Fruit fly (Drosophila melanogaster) whole organism, embryonic: Measurements from ENCODE around the gene kek6.

Experiments used
- ATbp ChIP-seq: fragments of 200-800 bp; sonication (Bioruptor generic); optimal IDR thresholded peaks from 2 replicates; lab custom pipeline; 2017; ENCODE audit warnings: missing biosample characterization, mild to moderate bottlenecking, missing genetic modification characterization, missing genetic modification reagents
- Ada2b ChIP-seq: fragments of 200-800 bp; sonication (Bioruptor generic); IDR thresholded peaks from 2 replicates; pipeline ENCODE4 v1.3.6; 2022; ENCODE audit warnings: missing biosample characterization, missing genetic modification characterization
- Aef1 ChIP-seq: fragments of 200-800 bp; sonication (Bioruptor generic); IDR thresholded peaks from 3 replicates; pipeline ENCODE4 v1.3.6; 2022; ENCODE audit warnings: missing biosample characterization, missing genetic modification characterization
- Atf6 ChIP-seq: fragments of 200-800 bp; sonication (Bioruptor generic); IDR thresholded peaks from 2 replicates; pipeline ENCODE4 v1.3.6; 2022; ENCODE audit warnings: missing biosample characterization, missing genetic modification characterization
- B-H1 ChIP-seq: fragments of 200-800 bp; sonication (Bioruptor generic); IDR thresholded peaks from 3 replicates; pipeline ENCODE4 v1.3.6; 2022; ENCODE audit warnings: missing biosample characterization, missing genetic modification characterization
- B-H2 ChIP-seq: fragments of 200-800 bp; sonication (Bioruptor generic); optimal IDR thresholded peaks from 2 replicates; lab custom pipeline; 2018; ENCODE audit warnings: missing biosample characterization, mild to moderate bottlenecking, missing genetic modification characterization
- Blimp-1 ChIP-seq: fragments of 200-800 bp; sonication (Bioruptor generic); optimal IDR thresholded peaks from 3 replicates; lab custom pipeline; 2018; ENCODE audit warnings: missing biosample characterization, missing genetic modification characterization, mild to moderate bottlenecking, moderate library complexity, missing genetic modification reagents
- BtbVII ChIP-seq: fragments of 200-800 bp; sonication (Bioruptor generic); optimal IDR thresholded peaks from 3 replicates; lab custom pipeline; 2017; ENCODE audit warnings: missing biosample characterization, mild to moderate bottlenecking, missing genetic modification characterization
- CG1024 ChIP-seq: fragments of 200-800 bp; sonication (Bioruptor generic); IDR thresholded peaks from 2 replicates; pipeline ENCODE4 v1.3.6; 2022; ENCODE audit warnings: missing biosample characterization, missing genetic modification characterization
- CG10979 ChIP-seq: fragments of 200-800 bp; sonication (Bioruptor generic); optimal IDR thresholded peaks from 2 replicates; lab custom pipeline; 2018; ENCODE audit warnings: missing biosample characterization, mild to moderate bottlenecking, missing genetic modification characterization, moderate library complexity
- CG1602 ChIP-seq: fragments of 200-800 bp; sonication (Bioruptor generic); optimal IDR thresholded peaks from 3 replicates; lab custom pipeline; 2016; ENCODE audit warnings: missing biosample characterization, missing genetic modification characterization
- CG1647 ChIP-seq: fragments of 200-800 bp; sonication (Bioruptor generic); optimal IDR thresholded peaks from 3 replicates; lab custom pipeline; 2016; ENCODE audit warnings: missing biosample characterization, missing genetic modification characterization
- CG16863 ChIP-seq: fragments of 200-800 bp; sonication (Bioruptor generic); optimal IDR thresholded peaks from 3 replicates; lab custom pipeline; 2016; ENCODE audit warnings: missing biosample characterization, missing genetic modification characterization
- CG17385 ChIP-seq: fragments of 200-800 bp; sonication (Bioruptor generic); optimal IDR thresholded peaks from 3 replicates; lab custom pipeline; 2018; ENCODE audit warnings: missing biosample characterization, mild to moderate bottlenecking, missing genetic modification characterization
- CG3407 ChIP-seq: fragments of 200-800 bp; sonication (Bioruptor generic); optimal IDR thresholded peaks from 2 replicates; lab custom pipeline; 2018; ENCODE audit warnings: missing biosample characterization, mild to moderate bottlenecking, missing genetic modification characterization
- CG4617 ChIP-seq: fragments of 200-800 bp; sonication (Bioruptor generic); optimal IDR thresholded peaks from 3 replicates; lab custom pipeline; 2016; ENCODE audit warnings: missing biosample characterization, missing genetic modification characterization, borderline replicate concordance
- CG4854 ChIP-seq: fragments of 200-800 bp; sonication (Bioruptor generic); optimal IDR thresholded peaks from 2 replicates; lab custom pipeline; 2016; ENCODE audit warnings: missing biosample characterization, missing genetic modification characterization, inconsistent platforms
- CG8765 ChIP-seq: fragments of 200-800 bp; sonication (Bioruptor generic); IDR thresholded peaks from 2 replicates; pipeline ENCODE4 v1.3.6; 2022; ENCODE audit warnings: missing biosample characterization, missing genetic modification characterization
- CG8944 ChIP-seq: fragments of 200-800 bp; sonication (Bioruptor generic); optimal IDR thresholded peaks from 3 replicates; lab custom pipeline; 2016; ENCODE audit warnings: missing biosample characterization, missing genetic modification characterization
- CG9437 ChIP-seq: fragments of 200-800 bp; sonication (Bioruptor generic); optimal IDR thresholded peaks from 2 replicates; lab custom pipeline; 2018; ENCODE audit warnings: missing biosample characterization, mild to moderate bottlenecking, missing genetic modification characterization
- CG9797 ChIP-seq: fragments of 200-800 bp; sonication (Bioruptor generic); optimal IDR thresholded peaks from 3 replicates; lab custom pipeline; 2018; ENCODE audit warnings: missing biosample characterization, mild to moderate bottlenecking, missing genetic modification characterization
- CG9932 ChIP-seq: fragments of 200-800 bp; sonication (Bioruptor generic); IDR thresholded peaks from 2 replicates; pipeline ENCODE4 v1.3.6; 2022; ENCODE audit warnings: missing biosample characterization, missing genetic modification characterization
- Chrac-16 ChIP-seq: fragments of 200-800 bp; sonication (Bioruptor generic); optimal IDR thresholded peaks from 3 replicates; lab custom pipeline; 2016; ENCODE audit warnings: missing biosample characterization, missing genetic modification characterization
- D ChIP-seq, 2 experiments: fragments of 200-800 bp in 1 of 2; fragments of >200 bp in 1 of 2; sonication (Bioruptor generic) in 1 of 2; optimal IDR thresholded peaks; 2 replicates in 1 of 2; 3 replicates in 1 of 2; lab custom pipeline; 2017; ENCODE audit warnings: mild to moderate bottlenecking in 1 of 2, missing biosample characterization in 1 of 2, missing genetic modification characterization in 1 of 2, missing genetic modification reagents in 1 of 2
- Dek ChIP-seq: fragments of 200-800 bp; sonication (Bioruptor generic); optimal IDR thresholded peaks from 3 replicates; lab custom pipeline; 2019; ENCODE audit warnings: missing biosample characterization, mild to moderate bottlenecking, missing genetic modification characterization, moderate library complexity
- Dip2 ChIP-seq: fragments of 200-800 bp; sonication (Bioruptor generic); IDR thresholded peaks from 2 replicates; pipeline ENCODE4 v1.3.6; 2022; ENCODE audit warnings: missing biosample characterization, missing genetic modification characterization
- Doc2 ChIP-seq: fragments of 200-800 bp; sonication (Bioruptor generic); IDR thresholded peaks from 2 replicates; pipeline ENCODE4 v1.3.6; 2022; ENCODE audit warnings: missing biosample characterization, missing genetic modification characterization
- Doc3 ChIP-seq: fragments of 200-800 bp; sonication (Bioruptor generic); IDR thresholded peaks from 3 replicates; pipeline ENCODE4 v1.3.6; 2022; ENCODE audit warnings: missing biosample characterization, missing genetic modification characterization; ENCODE audit not compliant: partially characterized antibody
- Dp ChIP-seq: fragments of 200-800 bp; sonication (Bioruptor generic); optimal IDR thresholded peaks from 2 replicates; lab custom pipeline; 2018; ENCODE audit warnings: missing biosample characterization, mild to moderate bottlenecking, missing genetic modification characterization, moderate library complexity
- Drgx ChIP-seq: fragments of 200-800 bp; sonication (Bioruptor generic); IDR thresholded peaks from 2 replicates; pipeline ENCODE4 v1.3.6; 2022; ENCODE audit warnings: missing biosample characterization, missing genetic modification characterization
- Hr51 ChIP-seq, 2 experiments: fragments of 200-800 bp; sonication (Bioruptor generic); optimal IDR thresholded peaks; 2 replicates in 1 of 2; 3 replicates in 1 of 2; lab custom pipeline; 2016 to 2018; ENCODE audit warnings: missing biosample characterization in 2 of 2, missing genetic modification characterization in 2 of 2, mild to moderate bottlenecking in 1 of 2, moderate library complexity in 1 of 2
- MTF-1 ChIP-seq: fragments of 200-800 bp; sonication (Bioruptor generic); optimal IDR thresholded peaks from 2 replicates; lab custom pipeline; 2018; ENCODE audit warnings: missing biosample characterization, mild to moderate bottlenecking, missing genetic modification characterization, borderline replicate concordance
- Mes4 ChIP-seq: fragments of 200-800 bp; sonication (Bioruptor generic); optimal IDR thresholded peaks from 2 replicates; lab custom pipeline; 2016; ENCODE audit warnings: missing biosample characterization, missing genetic modification characterization
- NFAT ChIP-seq: fragments of 200-800 bp; sonication (Bioruptor generic); IDR thresholded peaks from 2 replicates; pipeline ENCODE4 v1.3.6; 2022; ENCODE audit warnings: missing biosample characterization, missing genetic modification characterization
- Nf-YB ChIP-seq: fragments of 200-800 bp; sonication (Bioruptor generic); optimal IDR thresholded peaks from 3 replicates; lab custom pipeline; 2019; ENCODE audit warnings: missing biosample characterization, mild to moderate bottlenecking, missing genetic modification characterization, moderate library complexity
- Ssrp ChIP-seq: fragments of 200-800 bp; sonication (Bioruptor generic); optimal IDR thresholded peaks from 2 replicates; lab custom pipeline; 2018; ENCODE audit warnings: missing biosample characterization, mild to moderate bottlenecking, missing genetic modification characterization, moderate library complexity
- bowl ChIP-seq: fragments of 200-800 bp; sonication (Bioruptor generic); IDR thresholded peaks from 2 replicates; pipeline ENCODE4 v1.3.6; 2022; ENCODE audit warnings: missing biosample characterization, missing genetic modification characterization
- btn ChIP-seq: fragments of 200-800 bp; sonication (Bioruptor generic); optimal IDR thresholded peaks from 2 replicates; lab custom pipeline; 2016; ENCODE audit warnings: missing biosample characterization, missing genetic modification characterization
- ci ChIP-seq: fragments of 200-800 bp; sonication (Bioruptor generic); IDR thresholded peaks from 3 replicates; pipeline ENCODE4 v1.3.6; 2022; ENCODE audit warnings: missing biosample characterization, missing genetic modification characterization
- dmrt99B ChIP-seq: fragments of 200-800 bp; sonication (Bioruptor generic); optimal IDR thresholded peaks from 2 replicates; lab custom pipeline; 2018; ENCODE audit warnings: missing biosample characterization, mild to moderate bottlenecking, missing genetic modification characterization, moderate library complexity
- dysf ChIP-seq: fragments of 200-800 bp; sonication (Bioruptor generic); IDR thresholded peaks from 3 replicates; pipeline ENCODE4 v1.3.6; 2022; ENCODE audit warnings: missing biosample characterization, missing genetic modification characterization
- hb ChIP-seq: fragments of 200-800 bp; sonication (Bioruptor generic); IDR thresholded peaks from 3 replicates; pipeline ENCODE4 v1.3.6; 2022; ENCODE audit warnings: missing biosample characterization, missing genetic modification characterization; ENCODE audit not compliant: partially characterized antibody
- hth ChIP-seq: fragments of >200 bp; optimal IDR thresholded peaks from 2 replicates; lab custom pipeline; 2017; ENCODE audit warnings: inconsistent platforms
- lbe ChIP-seq: fragments of 200-800 bp; sonication (Bioruptor generic); optimal IDR thresholded peaks from 2 replicates; lab custom pipeline; 2016; ENCODE audit warnings: missing biosample characterization, mild to moderate bottlenecking, missing genetic modification characterization
- nmo ChIP-seq: fragments of 200-800 bp; sonication (Bioruptor generic); optimal IDR thresholded peaks from 2 replicates; lab custom pipeline; 2018; ENCODE audit warnings: missing biosample characterization, mild to moderate bottlenecking, missing genetic modification characterization, moderate library complexity
- p53 ChIP-seq: fragments of 200-800 bp; sonication (Bioruptor generic); optimal IDR thresholded peaks from 2 replicates; lab custom pipeline; 2016; ENCODE audit warnings: missing biosample characterization, missing genetic modification characterization
- peb ChIP-seq: fragments of 200-800 bp; sonication (Bioruptor generic); IDR thresholded peaks from 2 replicates; pipeline ENCODE4 v1.3.6; 2022; ENCODE audit warnings: missing biosample characterization, missing genetic modification characterization
- salm ChIP-seq: fragments of 200-800 bp; sonication (Bioruptor generic); optimal IDR thresholded peaks from 2 replicates; lab custom pipeline; 2018; ENCODE audit warnings: missing biosample characterization, mild to moderate bottlenecking, missing genetic modification characterization
- sens ChIP-seq: fragments of 200-800 bp; sonication (Bioruptor generic); peaks from one replicate; lab custom pipeline; 2016; ENCODE audit warnings: missing biosample characterization, missing genetic modification characterization
- sqz ChIP-seq: fragments of 200-800 bp; sonication (Bioruptor generic); optimal IDR thresholded peaks from 3 replicates; lab custom pipeline; 2018; ENCODE audit warnings: missing biosample characterization, mild to moderate bottlenecking, missing genetic modification characterization
- yki ChIP-seq: fragments of >200 bp; optimal IDR thresholded peaks from 3 replicates; lab custom pipeline; 2018
- zfh2 ChIP-seq: fragments of 200-800 bp; sonication (Bioruptor generic); optimal IDR thresholded peaks from 2 replicates; lab custom pipeline; 2016; ENCODE audit warnings: missing biosample characterization, missing genetic modification characterization

kek6 gene

dm6 chr3R:31689727-31690126 lies 67.8 kb downstream of the kek6 start (continued):
- TF ChIP-seq MTF-1 (GFP tag; lab: Kevin White, UChicago) (no peak), Dip2 (GFP tag; lab: Robert Waterston, UW) (no peak), CG9932 (GFP tag; lab: Robert Waterston, UW) (no peak), CG16863 (GFP tag; lab: Kevin White, UChicago) (no peak), CG1024 (GFP tag; lab: Robert Waterston, UW) (no peak), Nf-YB (GFP tag; lab: Kevin White, UChicago) (no peak), D (optimal IDR thresholded peaks at IDR 0.05; lab: Kevin White, UChicago) (no peak), D (GFP tag; optimal IDR thresholded peaks at IDR 0.05; lab: Kevin White, UChicago) (no peak), CG8944 (GFP tag; lab: Kevin White, UChicago) (no peak), Doc2 (no peak), Ssrp (tag; lab: Kevin White, UChicago) (no peak), zfh2 (GFP tag; lab: Kevin White, UChicago) (no peak), yki (lab: Kevin White, UChicago) (no peak), salm (tag; lab: Kevin White, UChicago) (no peak), CG4854 (no peak), btn (GFP tag; lab: Kevin White, UChicago) (no peak), dmrt99B (tag; lab: Kevin White, UChicago) (no peak), CG1647 (GFP tag; lab: Kevin White, UChicago) (no peak), CG17385 (GFP tag; lab: Kevin White, UChicago) (no peak), bowl (GFP tag; lab: Robert Waterston, UW) (no peak), Dp (GFP tag; lab: Kevin White, UChicago) (no peak), Dek (tag; lab: Kevin White, UChicago) (no peak), CG8765 (GFP tag; lab: Robert Waterston, UW) (no peak), BtbVII (GFP tag; lab: Kevin White, UChicago) (no peak), Blimp-1 (peak; percentile 2), ATbp (GFP tag; lab: Kevin White, UChicago) (peak; percentile 13), sqz (GFP tag; lab: Kevin White, UChicago) (no peak), dysf (GFP tag; lab: Robert Waterston, UW) (no peak), CG1602 (GFP tag; lab: Kevin White, UChicago) (peak; percentile 21), Atf6 (GFP tag; lab: Robert Waterston, UW) (no peak), ci (GFP tag; lab: Robert Waterston, UW) (no peak), Drgx (GFP tag; lab: Robert Waterston, UW) (no peak), nmo (GFP tag; lab: Kevin White, UChicago) (peak; percentile 47), p53 (GFP tag; lab: Kevin White, UChicago) (no peak), Doc3 (GFP tag; lab: Robert Waterston, UW) (no peak), lbe (GFP tag; lab: Kevin White, UChicago) (no peak), Hr51 (GFP tag; optimal IDR thresholded peaks at IDR 0.05; lab: Kevin White, UChicago) (no peak), CG9437 (no peak), hb (GFP tag; lab: Robert Waterston, UW) (no peak), hth (lab: Kevin White, UChicago) (no peak), CG10979 (tag; lab: Kevin White, UChicago) (peak; percentile 70), B-H1 (GFP tag; lab: Robert Waterston, UW) (no peak), CG9797 (GFP tag; lab: Kevin White, UChicago) (no peak), NFAT (GFP tag; lab: Robert Waterston, UW) (no peak), Aef1 (GFP tag; lab: Robert Waterston, UW) (no peak), peb (GFP tag; lab: Robert Waterston, UW) (no peak), Ada2b (GFP tag; lab: Robert Waterston, UW) (no peak), sens (GFP tag; lab: Kevin White, UChicago) (peak; percentile 82), Mes4 (peak; percentile 9), B-H2 (GFP tag; lab: Kevin White, UChicago) (no peak), CG4617 (GFP tag; lab: Kevin White, UChicago) (no peak), CG3407 (GFP tag; lab: Kevin White, UChicago) (no peak), Chrac-16 (GFP tag; lab: Kevin White, UChicago) (no peak)
